Fruit fly (Drosophila melanogaster): ENCODE measurements around the gene plh.

Gene plh

DNA sequence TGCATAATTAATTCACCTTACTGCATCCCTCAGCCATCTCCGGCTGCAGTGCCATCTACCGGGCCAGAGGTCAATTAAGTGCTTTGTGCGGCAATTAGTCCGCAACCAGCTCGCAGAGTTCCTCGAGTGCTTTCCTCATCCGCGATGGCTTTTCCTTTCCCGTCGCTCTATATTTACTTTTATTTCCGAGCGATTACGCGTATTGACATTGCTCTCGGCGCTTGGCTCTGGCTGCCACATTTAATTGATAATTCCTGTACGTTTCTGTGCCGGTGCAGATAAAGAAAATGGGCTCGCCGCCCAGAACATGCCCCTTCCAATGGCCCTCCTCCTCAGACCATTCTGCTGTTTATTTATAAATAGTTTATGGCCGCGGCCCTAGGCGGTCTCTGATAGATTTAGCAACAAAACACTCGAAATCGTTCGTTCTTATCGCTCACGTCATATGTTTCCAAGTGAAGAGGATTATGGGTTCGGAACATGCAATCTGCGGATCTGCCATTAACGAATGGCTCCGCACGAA, 42.8 kb upstream of the plh start (continued):
- TF ChIP-seq CG11398 (GFP tag; optimal IDR thresholded peaks at IDR 0.05): peak; percentile 85
- no peak for TF ChIP-seq Dbx (GFP tag; IDR thresholded peaks at IDR 0.05)
- peak; percentile 35 to 57 for TF ChIP-seq dpn (GFP tag; optimal IDR thresholded peaks at IDR 0.05)
- TF ChIP-seq CG13424 (tag; optimal IDR thresholded peaks at IDR 0.05): peak; percentile 67
- TF ChIP-seq BEAF-32 (GFP tag; optimal IDR thresholded peaks at IDR 0.05): no peak
- TF ChIP-seq CG31224 (GFP tag; IDR thresholded peaks at IDR 0.05): 0 out of 2 replicates have a peak, but pooled peaks have one; percentile 28
- no peak for TF ChIP-seq CG34422 (GFP tag; IDR thresholded peaks at IDR 0.05)
- TF ChIP-seq CG17829 (tag; optimal IDR thresholded peaks at IDR 0.05): no peak
- TF ChIP-seq toy (GFP tag; IDR thresholded peaks at IDR 0.05): no peak
- peak; percentile 62 for TF ChIP-seq Mes4 (GFP tag; optimal IDR thresholded peaks at IDR 0.05)
- peak; percentile 86 for TF ChIP-seq CrebB (tag; optimal IDR thresholded peaks at IDR 0.05)
- peak; percentile 84 for TF ChIP-seq twi (tag; optimal IDR thresholded peaks at IDR 0.05)
- no peak for TF ChIP-seq disco-r (GFP tag; optimal IDR thresholded peaks at IDR 0.05)
- TF ChIP-seq CG4360 (GFP tag; IDR thresholded peaks at IDR 0.05): peak; percentile 78; the same call in 1 of the 2 replicates
- TF ChIP-seq CG17612 (GFP tag; IDR thresholded peaks at IDR 0.05): peak; percentile 69
- TF ChIP-seq slp2 (GFP tag; optimal IDR thresholded peaks at IDR 0.05): peak; percentile 20
- no peak for TF ChIP-seq pzg (GFP tag; optimal IDR thresholded peaks at IDR 0.05)
- peak; percentile 74 for TF ChIP-seq CG4282 (GFP tag; optimal IDR thresholded peaks at IDR 0.05)
- TF ChIP-seq NK7.1 (GFP tag; optimal IDR thresholded peaks at IDR 0.05): peak; percentile 62
- TF ChIP-seq CG13775 (GFP tag; optimal IDR thresholded peaks at IDR 0.05): peak; percentile 62
- peak; percentile 67; the same call in 1 of the 3 replicates for TF ChIP-seq Optix (GFP tag; IDR thresholded peaks at IDR 0.05)
- peak; percentile 22 for TF ChIP-seq slou (GFP tag; optimal IDR thresholded peaks at IDR 0.05)
- peak; percentile 67 for TF ChIP-seq CG18262 (tag; optimal IDR thresholded peaks at IDR 0.05)
- no peak for TF ChIP-seq CG10321 (GFP tag; IDR thresholded peaks at IDR 0.05)
- TF ChIP-seq E2f2 (GFP tag; IDR thresholded peaks at IDR 0.05): peak; percentile 64
- no peak for TF ChIP-seq MBD-R2 (GFP tag; IDR thresholded peaks at IDR 0.05)
- TF ChIP-seq Drgx (GFP tag; IDR thresholded peaks at IDR 0.05): peak; percentile 64
- peak; percentile 88 for TF ChIP-seq CG5953 (GFP tag; IDR thresholded peaks at IDR 0.05)
- no peak for TF ChIP-seq knrl (GFP tag; IDR thresholded peaks at IDR 0.05; ENCODE audit: partially characterized antibody)
- TF ChIP-seq Max (GFP tag; optimal IDR thresholded peaks at IDR 0.05): peak; percentile 61
- peak; percentile 27 for TF ChIP-seq Dek (tag; optimal IDR thresholded peaks at IDR 0.05)
- TF ChIP-seq CG15073 (GFP tag; optimal IDR thresholded peaks at IDR 0.05): peak; percentile 41
- TF ChIP-seq ac (GFP tag; optimal IDR thresholded peaks at IDR 0.05): peak; percentile 80
- 0 out of 3 replicates have a peak, but pooled peaks have one; percentile 18 for TF ChIP-seq row (GFP tag; IDR thresholded peaks at IDR 0.05)
- TF ChIP-seq Ets97D (GFP tag; optimal IDR thresholded peaks at IDR 0.05): peak; percentile 32
- TF ChIP-seq CG33557 (GFP tag; optimal IDR thresholded peaks at IDR 0.05): peak; percentile 94
- TF ChIP-seq CG16779 (GFP tag; IDR thresholded peaks at IDR 0.05): peak; percentile 42; the same call in 1 of the 2 replicates
- TF ChIP-seq ase (GFP tag; IDR thresholded peaks at IDR 0.05): peak; percentile 29; the same call in 1 of the 3 replicates
- TF ChIP-seq CG15696 (tag; optimal IDR thresholded peaks at IDR 0.05): peak; percentile 89
- peak; percentile 78 for TF ChIP-seq Side (GFP tag; optimal IDR thresholded peaks at IDR 0.05)
- no peak for TF ChIP-seq zf30C (GFP tag; optimal IDR thresholded peaks at IDR 0.05)
- peak; percentile 78 for TF ChIP-seq CG2678 (tag; optimal IDR thresholded peaks at IDR 0.05)
- TF ChIP-seq sug (tag; optimal IDR thresholded peaks at IDR 0.05): peak; percentile 93
- no peak for TF ChIP-seq CG30020 (tag; optimal IDR thresholded peaks at IDR 0.05)
- peak; percentile 61 for TF ChIP-seq CG11504 (tag; optimal IDR thresholded peaks at IDR 0.05)
- TF ChIP-seq Bdp1 (GFP tag; optimal IDR thresholded peaks at IDR 0.05): peak; percentile 78
- peak; percentile 50 for TF ChIP-seq gro (GFP tag; optimal IDR thresholded peaks at IDR 0.05)
- peak; percentile 77 for TF ChIP-seq CG11247 (GFP tag; IDR thresholded peaks at IDR 0.05)
- peak; percentile 48; the same call in 1 of the 2 replicates for TF ChIP-seq E2f1 (GFP tag; IDR thresholded peaks at IDR 0.05)
- TF ChIP-seq Trl (optimal IDR thresholded peaks at IDR 0.05): no peak
- peak; percentile 83 for TF ChIP-seq Trl (GFP tag; optimal IDR thresholded peaks at IDR 0.05)
